Worm (Caenorhabditis elegans) whole organism, L1 larva: ENCODE results near the gene toca-1.

Experiments used
- aha-1 ChIP-seq: fragments of 150-350 bp; optimal IDR thresholded peaks from 2 replicates; lab custom pipeline; 2014; ENCODE audit warnings: missing biosample characterization, missing genetic modification characterization
- ama-1 ChIP-seq: fragments of 150-350 bp; optimal IDR thresholded peaks from 2 replicates; lab custom pipeline; 2014
- ces-1 ChIP-seq: fragments of 150-350 bp; optimal IDR thresholded peaks from 2 replicates; lab custom pipeline; 2014; ENCODE audit warnings: missing biosample characterization, missing genetic modification reagents, missing genetic modification characterization
- grh-1 ChIP-seq: fragments of 200-800 bp; sonication (Bioruptor generic); IDR thresholded peaks from 2 replicates; pipeline ENCODE4 v1.3.6; 2022; ENCODE audit warnings: missing genetic modification reagents, missing genetic modification characterization, missing compliant biosample characterization
- jun-1 ChIP-seq: fragments of 150-350 bp; optimal IDR thresholded peaks from 2 replicates; lab custom pipeline; 2014; ENCODE audit warnings: missing biosample characterization, missing genetic modification reagents, missing genetic modification characterization
- lin-15B ChIP-seq: fragments of 150-350 bp; sonication (generic microtip); optimal IDR thresholded peaks from 3 replicates; lab custom pipeline; 2014; ENCODE audit warnings: missing biosample characterization, missing genetic modification characterization
- lin-35 ChIP-seq, 2 experiments: fragments of 150-350 bp; optimal IDR thresholded peaks; 2 replicates each; lab custom pipeline; 2014; ENCODE audit warnings: missing biosample characterization in 2 of 2, missing genetic modification characterization in 2 of 2, missing genetic modification reagents in 2 of 2
- nhr-28 ChIP-seq: fragments of 150-350 bp; optimal IDR thresholded peaks from 2 replicates; lab custom pipeline; 2014; ENCODE audit warnings: missing biosample characterization, missing genetic modification characterization
- nhr-47 ChIP-seq: sonication (generic microtip); optimal IDR thresholded peaks from 2 replicates; lab custom pipeline; 2016; ENCODE audit warnings: mild to moderate bottlenecking, missing genetic modification characterization, moderate library complexity, missing compliant biosample characterization
- nhr-84 ChIP-seq: sonication (generic microtip); optimal IDR thresholded peaks from 2 replicates; lab custom pipeline; 2017; ENCODE audit warnings: missing biosample characterization, missing genetic modification characterization
- nhr-90 ChIP-seq: sonication (generic microtip); optimal IDR thresholded peaks from 2 replicates; lab custom pipeline; 2016; ENCODE audit warnings: mild to moderate bottlenecking, missing genetic modification characterization, missing compliant biosample characterization; ENCODE audit not compliant: poor library complexity
- pqm-1 ChIP-seq: sonication (generic microtip); optimal IDR thresholded peaks from 3 replicates; lab custom pipeline; 2017; ENCODE audit warnings: missing biosample characterization, missing genetic modification characterization
- vab-15 ChIP-seq: sonication (generic microtip); optimal IDR thresholded peaks from 2 replicates; lab custom pipeline; 2017; ENCODE audit warnings: missing genotype, mild to moderate bottlenecking, missing genetic modification characterization, missing compliant biosample characterization

ce11 chrX:1535261-1535660 lies 14.0 kb upstream of the toca-1 start, which contains the start of gene K06A9.3:
- TF ChIP-seq aha-1 (tag; lab: Kevin White, UChicago) (no peak), nhr-47 (no peak), nhr-28 (tag; lab: Kevin White, UChicago) (no peak), lin-15B (tag; lab: Kevin White, UChicago) (no peak), nhr-84 (tag; lab: Kevin White, UChicago) (no peak), jun-1 (tag; lab: Kevin White, UChicago) (no peak), ces-1 (GFP tag; lab: Kevin White, UChicago) (no peak), grh-1 (no peak), vab-15 (no peak), ama-1 (lab: Kevin White, UChicago) (no peak), pqm-1 (no peak), nhr-90 (tag; lab: Kevin White, UChicago) (no peak), lin-35 (GFP tag; optimal IDR thresholded peaks at IDR 0.05; lab: Kevin White, UChicago) (no peak)
